Fruit fly (Drosophila melanogaster) whole organism, adult: ENCODE measurements around the gene Lip4.

Source experiments
- CG12768 ChIP-seq: fragments of 200-800 bp; sonication (Bioruptor generic); optimal IDR thresholded peaks from 2 replicates; lab custom pipeline; 2017; ENCODE audit warnings: missing biosample characterization, missing genetic modification characterization, mild to moderate bottlenecking, moderate library complexity, missing genetic modification reagents
- CG14711 ChIP-seq: fragments of 200-800 bp; sonication (Bioruptor generic); optimal IDR thresholded peaks from 2 replicates; lab custom pipeline; 2018; ENCODE audit warnings: missing biosample characterization, mild to moderate bottlenecking, missing genetic modification characterization, moderate library complexity
- CG5204 ChIP-seq: fragments of 200-800 bp; sonication (Bioruptor generic); optimal IDR thresholded peaks from 2 replicates; lab custom pipeline; 2016; ENCODE audit warnings: missing biosample characterization, missing genetic modification characterization
- CG7045 ChIP-seq: fragments of 200-800 bp; sonication (Bioruptor generic); optimal IDR thresholded peaks from 2 replicates; lab custom pipeline; 2017; ENCODE audit warnings: missing biosample characterization, mild to moderate bottlenecking, missing genetic modification characterization
- CG7101 ChIP-seq: fragments of 200-800 bp; sonication (Bioruptor generic); optimal IDR thresholded peaks from 2 replicates; lab custom pipeline; 2018; ENCODE audit warnings: missing biosample characterization, mild to moderate bottlenecking, missing genetic modification characterization, moderate library complexity
- Hr96 ChIP-seq: fragments of 200-800 bp; sonication (Bioruptor generic); optimal IDR thresholded peaks from 2 replicates; lab custom pipeline; 2016; ENCODE audit warnings: missing biosample characterization, missing genetic modification characterization
- Mnt ChIP-seq: fragments of 200-800 bp; sonication (Bioruptor generic); optimal IDR thresholded peaks from 2 replicates; lab custom pipeline; 2016; ENCODE audit warnings: missing biosample characterization, mild to moderate bottlenecking, missing genetic modification characterization
- cnc ChIP-seq, 2 experiments: fragments of >200 bp; optimal IDR thresholded peaks; 2 replicates each; lab custom pipeline; 2017
- kay ChIP-seq: fragments of 200-800 bp; sonication (Bioruptor generic); peaks from one replicate; lab custom pipeline; 2016; ENCODE audit warnings: missing biosample characterization, missing genetic modification characterization, borderline replicate concordance
- pad ChIP-seq: fragments of 200-800 bp; sonication (Bioruptor generic); optimal IDR thresholded peaks from 3 replicates; lab custom pipeline; 2017; ENCODE audit warnings: missing biosample characterization, missing genetic modification characterization, mild to moderate bottlenecking, moderate library complexity, missing genetic modification reagents
- tj ChIP-seq: fragments of 200-800 bp; sonication (Bioruptor generic); optimal IDR thresholded peaks from 3 replicates; lab custom pipeline; 2017; ENCODE audit warnings: missing biosample characterization, mild to moderate bottlenecking, missing genetic modification characterization, moderate library complexity

DNA sequence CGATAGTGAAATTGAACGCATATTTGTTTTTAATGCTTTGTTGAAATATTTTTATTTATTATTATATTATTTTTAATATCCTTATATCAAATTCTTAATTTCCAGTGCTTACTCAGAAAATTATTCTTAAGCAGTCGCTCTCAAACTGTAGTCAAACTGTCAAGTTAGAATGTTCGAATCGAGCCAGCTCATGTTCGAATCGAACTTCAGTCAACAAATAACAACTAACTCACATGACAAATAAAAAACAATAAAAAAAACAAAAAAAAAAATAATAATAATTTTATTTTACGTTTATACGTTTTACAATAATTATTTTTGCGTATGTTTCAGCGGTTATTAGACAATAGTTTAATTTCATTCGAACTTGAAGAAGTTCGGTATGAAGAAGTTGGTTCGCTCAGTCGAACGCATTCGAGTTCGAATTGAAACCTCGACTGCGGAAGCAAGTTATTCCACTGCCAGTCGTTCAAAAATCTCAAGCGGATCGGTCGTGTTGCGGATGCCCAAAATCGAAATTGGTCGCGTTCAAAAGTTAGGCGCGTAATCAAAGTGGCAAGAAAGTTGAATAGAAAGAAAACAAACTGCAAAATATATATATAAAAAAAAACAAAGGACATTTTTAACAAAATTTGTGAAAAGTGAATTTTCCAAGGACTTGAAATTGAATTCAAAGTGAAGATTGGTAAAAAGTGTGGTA is 17.2 kb downstream of the Lip4 start, which contains the start of gene Trim9:
- TF ChIP-seq cnc (optimal IDR thresholded peaks at IDR 0.05; lab: Kevin White, UChicago): no peak
- TF ChIP-seq tj: no peak
- TF ChIP-seq CG7045 (GFP tag; lab: Kevin White, UChicago): no peak
- no peak for TF ChIP-seq CG7101 (tag; lab: Kevin White, UChicago)
- TF ChIP-seq kay (GFP tag; lab: Kevin White, UChicago): peak; percentile 51
- TF ChIP-seq Hr96 (GFP tag; lab: Kevin White, UChicago): no peak
- TF ChIP-seq CG14711: no peak
- TF ChIP-seq Mnt (GFP tag; lab: Kevin White, UChicago): no peak
- TF ChIP-seq pad (GFP tag; lab: Kevin White, UChicago): no peak
- no peak for TF ChIP-seq CG5204 (GFP tag; lab: Kevin White, UChicago)
- TF ChIP-seq CG12768: no peak
